Fruit fly (Drosophila melanogaster): ENCODE results near the gene CG31465.
A peak's percentile ranks its signal among the peaks of the same experiment; 100 is the strongest.

CG31465 gene

DNA sequence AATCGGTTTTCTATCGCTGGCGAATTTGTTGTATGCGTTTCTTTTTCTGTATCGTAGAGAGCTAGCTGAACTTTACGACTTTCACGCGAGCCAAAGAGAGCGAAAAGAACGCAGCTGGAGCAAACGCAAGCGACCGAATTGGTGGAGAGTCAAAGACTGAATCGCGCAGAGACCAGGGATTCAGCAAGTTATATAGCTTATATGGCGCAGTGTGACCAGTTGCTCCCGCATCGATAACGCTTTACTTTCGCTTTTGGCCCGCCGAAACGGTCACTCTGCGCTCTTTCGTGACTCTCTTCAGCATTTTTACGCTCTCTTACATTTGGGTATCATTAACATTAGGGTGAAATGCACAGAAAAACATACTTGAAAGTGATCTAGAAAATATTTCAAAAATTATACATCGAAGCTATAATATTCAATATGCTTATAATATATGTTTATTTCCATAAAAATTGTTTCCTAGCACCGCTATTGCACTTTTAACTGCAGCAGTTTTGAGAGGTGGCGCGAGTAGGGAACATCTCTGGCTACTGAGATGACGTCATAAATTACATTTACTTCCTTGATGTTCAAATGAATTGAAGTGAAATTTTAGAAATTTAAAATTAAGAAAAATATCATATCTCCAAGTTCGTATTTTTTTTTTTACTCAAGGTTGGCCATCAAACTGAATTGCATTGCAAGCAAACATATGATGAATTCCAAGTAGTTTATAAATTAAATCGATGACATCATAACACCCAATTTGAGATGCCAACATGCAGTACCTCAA is 24.3 kb upstream of the CG31465 start, which contains the start of gene glec (continued):
- TF ChIP-seq Fer3 (tag; optimal IDR thresholded peaks at IDR 0.05): peak; percentile 6
- peak; percentile 73 for TF ChIP-seq Bgb (GFP tag; IDR thresholded peaks at IDR 0.05; ENCODE audit: partially characterized antibody)
- peak; percentile 60 for TF ChIP-seq vvl (GFP tag; IDR thresholded peaks at IDR 0.05)
- peak; percentile 31 for TF ChIP-seq lilli (GFP tag; optimal IDR thresholded peaks at IDR 0.05)
- peak; percentile 86 for TF ChIP-seq CG9797 (GFP tag; optimal IDR thresholded peaks at IDR 0.05)
- TF ChIP-seq Optix (GFP tag; IDR thresholded peaks at IDR 0.05): no peak
- no peak for TF ChIP-seq NK7.1 (GFP tag; optimal IDR thresholded peaks at IDR 0.05)
- TF ChIP-seq Neu2 (GFP tag; optimal IDR thresholded peaks at IDR 0.05; ENCODE audit: borderline replicate concordance): no peak
- peak; percentile 70 for TF ChIP-seq stwl (tag; optimal IDR thresholded peaks at IDR 0.05)
- no peak for TF ChIP-seq prd (optimal IDR thresholded peaks at IDR 0.05)
- peak; percentile 24; the same call in 2 of the 3 replicates for TF ChIP-seq prd (GFP tag; IDR thresholded peaks at IDR 0.05)
- no peak for TF ChIP-seq CG10431 (GFP tag; optimal IDR thresholded peaks at IDR 0.05)
- TF ChIP-seq zfh2 (GFP tag; optimal IDR thresholded peaks at IDR 0.05): no peak
- peak; percentile 53 for TF ChIP-seq CoRest (tag; optimal IDR thresholded peaks at IDR 0.05)
- no peak; the same call in none of the 2 replicates for TF ChIP-seq stc (GFP tag; IDR thresholded peaks at IDR 0.05)
- TF ChIP-seq Hsf (GFP tag; optimal IDR thresholded peaks at IDR 0.05): no peak
- no peak for TF ChIP-seq CG10267 (tag; optimal IDR thresholded peaks at IDR 0.05)
- no peak for TF ChIP-seq CG13123 (GFP tag; optimal IDR thresholded peaks at IDR 0.05)
- peak; percentile 8; the same call in 1 of the 2 replicates for TF ChIP-seq E2f1 (GFP tag; IDR thresholded peaks at IDR 0.05)
- TF ChIP-seq Kr (GFP tag; optimal IDR thresholded peaks at IDR 0.05): no peak
- no peak for TF ChIP-seq CG3065 (GFP tag; optimal IDR thresholded peaks at IDR 0.05)
- TF ChIP-seq sisA (GFP tag; IDR thresholded peaks at IDR 0.05): no peak
- TF ChIP-seq CG3847 (GFP tag; IDR thresholded peaks at IDR 0.05): peak; percentile 28; the same call in 1 of the 2 replicates
- TF ChIP-seq HmgD (GFP tag; optimal IDR thresholded peaks at IDR 0.05): peak; percentile 77
- peak; percentile 65; the same call in 1 of the 3 replicates for TF ChIP-seq CG34422 (GFP tag; IDR thresholded peaks at IDR 0.05)
- peak; percentile 10 for TF ChIP-seq CG10543 (GFP tag; optimal IDR thresholded peaks at IDR 0.05)
- 0 out of 3 replicates have a peak, but pooled peaks have one; percentile 37 for TF ChIP-seq CG11456 (GFP tag; IDR thresholded peaks at IDR 0.05)
- peak; percentile 14 for TF ChIP-seq HLH54F (GFP tag; optimal IDR thresholded peaks at IDR 0.05)
- TF ChIP-seq crc (GFP tag; optimal IDR thresholded peaks at IDR 0.05): peak; percentile 5
- no peak for TF ChIP-seq ab (GFP tag; optimal IDR thresholded peaks at IDR 0.05)
- TF ChIP-seq Bteb2 (GFP tag; optimal IDR thresholded peaks at IDR 0.05): no peak
- TF ChIP-seq inv (GFP tag; IDR thresholded peaks at IDR 0.05; ENCODE audit: partially characterized antibody): peak; percentile 19; the same call in 1 of the 2 replicates
- TF ChIP-seq gfzf (GFP tag; optimal IDR thresholded peaks at IDR 0.05): peak; percentile 92
- peak; percentile 32 for TF ChIP-seq CG7839 (tag; optimal IDR thresholded peaks at IDR 0.05)
- no peak for TF ChIP-seq CG15696 (tag; optimal IDR thresholded peaks at IDR 0.05)
- peak in 1 of 2 experiments; percentile 58 for TF ChIP-seq Hr51 (GFP tag; optimal IDR thresholded peaks at IDR 0.05)
- no peak for TF ChIP-seq ssp (GFP tag; IDR thresholded peaks at IDR 0.05)
- no peak for TF ChIP-seq sc (optimal IDR thresholded peaks at IDR 0.05)
- no peak for TF ChIP-seq sc (GFP tag; optimal IDR thresholded peaks at IDR 0.05)
- peak in 1 of 2 experiments; percentile 17 for TF ChIP-seq Eip74EF (GFP tag; optimal IDR thresholded peaks at IDR 0.05)
- peak; percentile 91 for TF ChIP-seq CG15514 (GFP tag; optimal IDR thresholded peaks at IDR 0.05)
- peak; percentile 7 for TF ChIP-seq BEAF-32 (GFP tag; optimal IDR thresholded peaks at IDR 0.05)
- TF ChIP-seq ken (GFP tag; IDR thresholded peaks at IDR 0.05): 0 out of 3 replicates have a peak, but pooled peaks have one; percentile 50
- peak; percentile 28; the same call in 1 of the 2 replicates for TF ChIP-seq CG31441 (GFP tag; IDR thresholded peaks at IDR 0.05)
- no peak for TF ChIP-seq CG2678 (tag; optimal IDR thresholded peaks at IDR 0.05)
- peak in 1 of 3 experiments; percentile 48 for TF ChIP-seq lola (GFP tag; optimal IDR thresholded peaks at IDR 0.05)
- peak; percentile 71; the same call in 2 of the 3 replicates for TF ChIP-seq CG6791 (GFP tag; IDR thresholded peaks at IDR 0.05; ENCODE audit: partially characterized antibody)
- peak; percentile 44; the same call in 1 of the 2 replicates for TF ChIP-seq CG14014 (GFP tag; IDR thresholded peaks at IDR 0.05)
